Worm (Caenorhabditis elegans) whole organism, L4/young adult: ENCODE measurements around the gene cal-5.

Experiments used
- W03F9.2 ChIP-seq: fragments of 150-350 bp; optimal IDR thresholded peaks from 2 replicates; lab custom pipeline; 2014; ENCODE audit warnings: missing biosample characterization, missing genetic modification characterization
- dao-5 ChIP-seq: sonication (generic microtip); optimal IDR thresholded peaks from 2 replicates; lab custom pipeline; 2016; ENCODE audit warnings: missing genotype, missing genetic modification characterization, moderate library complexity, missing compliant biosample characterization
- him-1 ChIP-seq: sonication (generic microtip); optimal IDR thresholded peaks from 2 replicates; lab custom pipeline; 2016; ENCODE audit warnings: missing genotype, missing genetic modification reagents, missing genetic modification characterization, missing compliant biosample characterization

DNA sequence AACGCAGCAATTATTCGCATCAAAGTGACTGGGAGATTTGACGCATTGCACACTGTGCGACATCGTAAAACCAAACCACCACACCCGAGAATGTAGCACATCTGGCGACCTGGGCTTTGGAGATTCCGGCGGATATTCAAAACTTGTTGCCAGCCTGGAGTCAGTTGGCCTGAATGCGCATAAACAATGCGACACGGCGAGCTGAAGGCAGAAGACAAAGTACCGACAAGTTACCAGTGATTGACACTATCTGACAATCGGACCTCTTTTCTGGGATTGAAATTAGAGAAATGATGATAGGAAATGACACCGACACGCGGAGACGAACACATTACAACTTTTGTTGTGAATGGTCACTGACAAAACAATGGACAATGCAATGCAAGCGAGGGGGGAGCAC lies 38.9 kb downstream of the cal-5 start:
- TF ChIP-seq dao-5 (tag; lab: Kevin White, UChicago) = no peak
- TF ChIP-seq W03F9.2 = no peak
- no peak for TF ChIP-seq him-1
